Fruit fly (Drosophila melanogaster) whole organism, embryonic: ENCODE data around the gene sqh.

Experiments
- Abd-B ChIP-seq: fragments of 200-800 bp; sonication (Bioruptor generic); optimal IDR thresholded peaks from 2 replicates; lab custom pipeline; 2018; ENCODE audit warnings: missing biosample characterization, mild to moderate bottlenecking, missing genetic modification characterization, moderate library complexity
- Awh ChIP-seq: fragments of 200-800 bp; sonication (Bioruptor generic); IDR thresholded peaks from 2 replicates; pipeline ENCODE4, ENCODE4 v1.3.6; 2022; ENCODE audit warnings: missing biosample characterization, missing genetic modification characterization
- CG1024 ChIP-seq: fragments of 200-800 bp; sonication (Bioruptor generic); IDR thresholded peaks from 2 replicates; pipeline ENCODE4 v1.3.6; 2022; ENCODE audit warnings: missing biosample characterization, missing genetic modification characterization
- CG10543 ChIP-seq: fragments of 200-800 bp; sonication (Bioruptor generic); optimal IDR thresholded peaks from 3 replicates; lab custom pipeline; 2017; ENCODE audit warnings: missing biosample characterization, mild to moderate bottlenecking, missing genetic modification characterization, moderate library complexity
- CG1233 ChIP-seq: fragments of 200-800 bp; sonication (Bioruptor generic); optimal IDR thresholded peaks from 4 replicates; lab custom pipeline; 2018; ENCODE audit warnings: missing biosample characterization, mild to moderate bottlenecking, missing genetic modification characterization
- CG12769 ChIP-seq: fragments of 200-800 bp; sonication (Bioruptor generic); optimal IDR thresholded peaks from 2 replicates; lab custom pipeline; 2019; ENCODE audit warnings: missing biosample characterization, mild to moderate bottlenecking, missing genetic modification characterization, moderate library complexity
- CG1529 ChIP-seq: fragments of 200-800 bp; sonication (Bioruptor generic); optimal IDR thresholded peaks from 3 replicates; lab custom pipeline; 2018; ENCODE audit warnings: missing biosample characterization, missing genetic modification characterization
- CG2678 ChIP-seq: fragments of 200-800 bp; sonication (Bioruptor generic); optimal IDR thresholded peaks from 3 replicates; lab custom pipeline; 2019; ENCODE audit warnings: missing biosample characterization, mild to moderate bottlenecking, missing genetic modification characterization, moderate library complexity
- CG30431 ChIP-seq: fragments of 200-800 bp; sonication (Bioruptor generic); optimal IDR thresholded peaks from 2 replicates; lab custom pipeline; 2017; ENCODE audit warnings: missing biosample characterization, missing genetic modification characterization
- CG32532 ChIP-seq: fragments of 200-800 bp; sonication (Bioruptor generic); IDR thresholded peaks from 2 replicates; pipeline ENCODE4 v1.3.6; 2022; ENCODE audit warnings: missing biosample characterization, missing genetic modification characterization
- CG3407 ChIP-seq: fragments of 200-800 bp; sonication (Bioruptor generic); optimal IDR thresholded peaks from 2 replicates; lab custom pipeline; 2018; ENCODE audit warnings: missing biosample characterization, mild to moderate bottlenecking, missing genetic modification characterization
- CG3847 ChIP-seq: fragments of 200-800 bp; sonication (Bioruptor generic); IDR thresholded peaks from 2 replicates; pipeline ENCODE4 v1.3.6; 2022; ENCODE audit warnings: missing biosample characterization, missing genetic modification characterization
- CG4854 ChIP-seq: fragments of 200-800 bp; sonication (Bioruptor generic); optimal IDR thresholded peaks from 2 replicates; lab custom pipeline; 2016; ENCODE audit warnings: missing biosample characterization, missing genetic modification characterization, inconsistent platforms
- CG5245 ChIP-seq: fragments of 200-800 bp; sonication (Bioruptor generic); optimal IDR thresholded peaks from 3 replicates; lab custom pipeline; 2016; ENCODE audit warnings: missing biosample characterization, missing genetic modification characterization
- CG6175 ChIP-seq: fragments of 200-800 bp; sonication (Bioruptor generic); IDR thresholded peaks from 3 replicates; pipeline ENCODE4 v1.3.6; 2022; ENCODE audit warnings: missing biosample characterization, missing genetic modification characterization
- CG6254 ChIP-seq: fragments of 200-800 bp; sonication (Bioruptor generic); optimal IDR thresholded peaks from 3 replicates; lab custom pipeline; 2017; ENCODE audit warnings: mild to moderate bottlenecking, missing biosample characterization, missing genetic modification reagents, missing genetic modification characterization
- CG6272 ChIP-seq: fragments of 200-800 bp; sonication (Bioruptor generic); IDR thresholded peaks from 2 replicates; pipeline ENCODE4 v1.3.6; 2022; ENCODE audit warnings: missing biosample characterization, missing genetic modification characterization
- CG8290 ChIP-seq, 3 experiments: fragments of 200-800 bp; sonication (Bioruptor generic); optimal IDR thresholded peaks; 2 replicates each; lab custom pipeline; 2016 to 2019; ENCODE audit warnings: missing biosample characterization in 3 of 3, missing genetic modification characterization in 3 of 3, mild to moderate bottlenecking in 2 of 3, moderate library complexity in 1 of 3
- Camta ChIP-seq: fragments of 200-800 bp; sonication (Bioruptor generic); optimal IDR thresholded peaks from 2 replicates; lab custom pipeline; 2016; ENCODE audit warnings: missing biosample characterization, missing genetic modification characterization
- Dp ChIP-seq: fragments of 200-800 bp; sonication (Bioruptor generic); optimal IDR thresholded peaks from 2 replicates; lab custom pipeline; 2018; ENCODE audit warnings: missing biosample characterization, mild to moderate bottlenecking, missing genetic modification characterization, moderate library complexity
- Dref ChIP-seq: fragments of 200-800 bp; sonication (Bioruptor generic); IDR thresholded peaks from 2 replicates; pipeline ENCODE4 v1.3.6; 2022; ENCODE audit warnings: missing biosample characterization, missing genetic modification characterization
- E2f2 ChIP-seq: fragments of 200-800 bp; sonication (Bioruptor generic); IDR thresholded peaks from 2 replicates; pipeline ENCODE4 v1.3.6; 2022; ENCODE audit warnings: missing biosample characterization, missing genetic modification characterization
- Ets97D ChIP-seq: fragments of 200-800 bp; sonication (Bioruptor generic); optimal IDR thresholded peaks from 3 replicates; lab custom pipeline; 2016; ENCODE audit warnings: missing biosample characterization, missing genetic modification characterization
- GATAe ChIP-seq: fragments of 200-800 bp; sonication (Bioruptor generic); conservative IDR thresholded peaks from 2 replicates; pipeline ENCODE4 v1.3.6; 2022; ENCODE audit warnings: missing biosample characterization, missing genetic modification characterization
- HHEX ChIP-seq: fragments of 200-800 bp; sonication (Bioruptor generic); optimal IDR thresholded peaks from 3 replicates; lab custom pipeline; 2017; ENCODE audit warnings: missing biosample characterization, mild to moderate bottlenecking, missing genetic modification characterization, missing genetic modification reagents
- Hey ChIP-seq: fragments of 200-800 bp; sonication (Bioruptor generic); optimal IDR thresholded peaks from 3 replicates; lab custom pipeline; 2018; ENCODE audit warnings: missing biosample characterization, mild to moderate bottlenecking, missing genetic modification characterization
- MTF-1 ChIP-seq: fragments of 200-800 bp; sonication (Bioruptor generic); optimal IDR thresholded peaks from 2 replicates; lab custom pipeline; 2018; ENCODE audit warnings: missing biosample characterization, mild to moderate bottlenecking, missing genetic modification characterization, borderline replicate concordance
- Med ChIP-seq: fragments of 200-800 bp; sonication (Bioruptor generic); peaks from one replicate; lab custom pipeline; 2016; ENCODE audit warnings: missing biosample characterization, missing genetic modification characterization, mild to moderate bottlenecking, inconsistent platforms, moderate library complexity
- Mes4 ChIP-seq: fragments of 200-800 bp; sonication (Bioruptor generic); optimal IDR thresholded peaks from 2 replicates; lab custom pipeline; 2016; ENCODE audit warnings: missing biosample characterization, missing genetic modification characterization
- Sox100B ChIP-seq: fragments of 200-800 bp; sonication (Bioruptor generic); optimal IDR thresholded peaks from 3 replicates; lab custom pipeline; 2018; ENCODE audit warnings: missing biosample characterization, mild to moderate bottlenecking, missing genetic modification characterization
- bab2 ChIP-seq: fragments of 200-800 bp; sonication (Bioruptor generic); optimal IDR thresholded peaks from 2 replicates; lab custom pipeline; 2016; ENCODE audit warnings: missing biosample characterization, missing genetic modification characterization
- croc ChIP-seq: fragments of 200-800 bp; sonication (Bioruptor generic); conservative IDR thresholded peaks from 3 replicates; pipeline ENCODE4 v1.3.6; 2022; ENCODE audit warnings: missing biosample characterization, missing genetic modification characterization
- cwo ChIP-seq: fragments of 200-800 bp; sonication (Bioruptor generic); optimal IDR thresholded peaks from 3 replicates; lab custom pipeline; 2017; ENCODE audit warnings: missing biosample characterization, missing genetic modification characterization, mild to moderate bottlenecking, moderate library complexity, missing genetic modification reagents
- dati ChIP-seq: fragments of 200-800 bp; sonication (Bioruptor generic); IDR thresholded peaks from 2 replicates; pipeline ENCODE4 v1.3.6; 2022; ENCODE audit warnings: missing biosample characterization, missing genetic modification characterization
- exex ChIP-seq: fragments of 200-800 bp; sonication (Bioruptor generic); optimal IDR thresholded peaks from 4 replicates; lab custom pipeline; 2018; ENCODE audit warnings: missing biosample characterization, mild to moderate bottlenecking, missing genetic modification characterization, moderate library complexity
- ftz-f1 ChIP-seq: fragments of 200-800 bp; sonication (Bioruptor generic); optimal IDR thresholded peaks from 2 replicates; lab custom pipeline; 2016; ENCODE audit warnings: missing biosample characterization, missing genetic modification characterization
- grn ChIP-seq: fragments of 200-800 bp; sonication (Bioruptor generic); optimal IDR thresholded peaks from 3 replicates; lab custom pipeline; 2017; ENCODE audit warnings: missing biosample characterization, missing genetic modification characterization
- ham ChIP-seq: fragments of 200-800 bp; sonication (Bioruptor generic); IDR thresholded peaks from 2 replicates; pipeline ENCODE4 v1.3.6; 2022; ENCODE audit warnings: missing biosample characterization, missing genetic modification characterization
- her ChIP-seq: fragments of 200-800 bp; sonication (Bioruptor generic); optimal IDR thresholded peaks from 2 replicates; lab custom pipeline; 2016; ENCODE audit warnings: missing biosample characterization, missing genetic modification characterization
- lab ChIP-seq: fragments of 200-800 bp; sonication (Bioruptor generic); optimal IDR thresholded peaks from 3 replicates; lab custom pipeline; 2017; ENCODE audit warnings: missing biosample characterization, missing genetic modification characterization, mild to moderate bottlenecking, moderate library complexity, missing genetic modification reagents
- lola ChIP-seq, 3 experiments: fragments of >200 bp in 2 of 3; fragments of 200-800 bp in 1 of 3; sonication (Bioruptor generic) in 1 of 3; optimal IDR thresholded peaks; 2 replicates each; lab custom pipeline; 2017 to 2019; ENCODE audit warnings: missing biosample characterization in 3 of 3, missing genetic modification characterization in 3 of 3, mild to moderate bottlenecking in 1 of 3, moderate library complexity in 1 of 3
- mirr ChIP-seq: fragments of 200-800 bp; sonication (Bioruptor generic); optimal IDR thresholded peaks from 3 replicates; lab custom pipeline; 2018; ENCODE audit warnings: missing biosample characterization, mild to moderate bottlenecking, missing genetic modification characterization
- pnt ChIP-seq: fragments of 200-800 bp; sonication (Bioruptor generic); optimal IDR thresholded peaks from 3 replicates; lab custom pipeline; 2016; ENCODE audit warnings: missing biosample characterization, missing genetic modification characterization
- sc ChIP-seq, 3 experiments: fragments of >200 bp in 2 of 3; fragments of 200-800 bp in 1 of 3; sonication (Bioruptor generic) in 1 of 3; optimal IDR thresholded peaks; 2 replicates in 2 of 3; 3 replicates in 1 of 3; lab custom pipeline; 2017; ENCODE audit warnings: mild to moderate bottlenecking in 1 of 3, missing biosample characterization in 1 of 3, missing genetic modification characterization in 1 of 3, missing genetic modification reagents in 1 of 3
- schlank ChIP-seq: fragments of 200-800 bp; sonication (Bioruptor generic); optimal IDR thresholded peaks from 2 replicates; lab custom pipeline; 2018; ENCODE audit warnings: missing biosample characterization, mild to moderate bottlenecking, missing genetic modification characterization
- scrt ChIP-seq: fragments of 200-800 bp; sonication (Bioruptor generic); optimal IDR thresholded peaks from 2 replicates; lab custom pipeline; 2018; ENCODE audit warnings: missing biosample characterization, mild to moderate bottlenecking, missing genetic modification characterization, moderate library complexity
- sug ChIP-seq: fragments of 200-800 bp; optimal IDR thresholded peaks from 2 replicates; lab custom pipeline; 2019; ENCODE audit warnings: missing biosample characterization, mild to moderate bottlenecking, missing genetic modification characterization, moderate library complexity

Gene sqh

dm6 chrX:6265456-6265877, 40.5 kb upstream of the sqh start (continued):
- TF ChIP-seq CG1233 (GFP tag; lab: Kevin White, UChicago) (peak; percentile 91), MTF-1 (GFP tag; lab: Kevin White, UChicago) (peak; percentile 85), CG6254 (peak; percentile 89), ham (peak; percentile 50; the same call in 1 of the 2 replicates), Abd-B (GFP tag; lab: Kevin White, UChicago) (peak; percentile 95), CG2678 (peak; percentile 97)

- TF ChIP-seq CG8290 (GFP tag; optimal IDR thresholded peaks at IDR 0.05; lab: Kevin White, UChicago): no peak
- TF ChIP-seq CG8290 (tag; optimal IDR thresholded peaks at IDR 0.05; lab: Kevin White, UChicago): peak in 1 of 2 experiments; percentile 46
- 0 out of 2 replicates have a peak, but pooled peaks have one; percentile 7 for TF ChIP-seq Dref
- no peak for TF ChIP-seq CG1024 (GFP tag; lab: Robert Waterston, UW)
- no peak for TF ChIP-seq E2f2 (GFP tag; lab: Robert Waterston, UW)
- TF ChIP-seq scrt: peak; percentile 21
- TF ChIP-seq Camta (GFP tag; lab: Kevin White, UChicago): no peak
- TF ChIP-seq Mes4: no peak
- peak; percentile 30 for TF ChIP-seq Med (GFP tag; lab: Kevin White, UChicago)
- peak; percentile 54 for TF ChIP-seq cwo (GFP tag; lab: Kevin White, UChicago)
- no peak for TF ChIP-seq CG6272 (GFP tag; lab: Robert Waterston, UW)
- peak; percentile 19 for TF ChIP-seq CG10543 (GFP tag; lab: Kevin White, UChicago)
- TF ChIP-seq ftz-f1 (GFP tag; lab: Kevin White, UChicago): peak; percentile 45
- peak; percentile 27 for TF ChIP-seq lab (GFP tag; lab: Kevin White, UChicago)
- TF ChIP-seq GATAe (GFP tag; lab: Robert Waterston, UW): peak; percentile 52; the same call in 1 of the 2 replicates
- no peak for TF ChIP-seq croc
- 0 out of 2 replicates have a peak, but pooled peaks have one; percentile 5 for TF ChIP-seq CG3847
- peak; percentile 62 for TF ChIP-seq sug (tag; lab: Kevin White, UChicago)
- peak; percentile 70 for TF ChIP-seq exex (tag; lab: Kevin White, UChicago)
- TF ChIP-seq Hey: peak; percentile 16
- TF ChIP-seq grn (GFP tag; lab: Kevin White, UChicago): peak; percentile 87
- TF ChIP-seq CG12769 (tag; lab: Kevin White, UChicago): peak; percentile 72
- no peak for TF ChIP-seq pnt (GFP tag; lab: Kevin White, UChicago)
- TF ChIP-seq schlank (tag; lab: Kevin White, UChicago): peak; percentile 46
- peak; percentile 81 for TF ChIP-seq mirr (GFP tag; lab: Kevin White, UChicago)
- TF ChIP-seq CG32532: no peak
- TF ChIP-seq dati (GFP tag; lab: Robert Waterston, UW): no peak
- no peak for TF ChIP-seq bab2 (GFP tag; lab: Kevin White, UChicago)
- TF ChIP-seq Ets97D (GFP tag; lab: Kevin White, UChicago): no peak
- 0 out of 3 replicates have a peak, but pooled peaks have one; percentile 22 for TF ChIP-seq CG6175 (GFP tag; lab: Robert Waterston, UW)
- no peak for TF ChIP-seq lola (GFP tag; optimal IDR thresholded peaks at IDR 0.05; lab: Kevin White, UChicago)
- TF ChIP-seq, all 482 proteins: peak for 18
These were observed 39.5 kb upstream of the sqh start for dm6 chrX:6264456-6264855.

- TF ChIP-seq CG3407 (GFP tag; lab: Kevin White, UChicago) (peak; percentile 15), Sox100B (peak; percentile 87), CG1529 (GFP tag; lab: Kevin White, UChicago) (peak; percentile 24), her (GFP tag; lab: Kevin White, UChicago) (no peak), Dp (GFP tag; lab: Kevin White, UChicago) (no peak), CG5245 (GFP tag; lab: Kevin White, UChicago) (peak; percentile 38), Awh (GFP tag; lab: Robert Waterston, UW) (0 out of 2 replicates have a peak, but pooled peaks have one; percentile 9), CG4854 (GFP tag; lab: Kevin White, UChicago) (peak; percentile 61), Dref (no peak), HHEX (GFP tag; lab: Kevin White, UChicago) (peak; percentile 82), CG30431 (GFP tag; lab: Kevin White, UChicago) (peak; percentile 32), bab2 (GFP tag; lab: Kevin White, UChicago) (peak; percentile 55), sc (optimal IDR thresholded peaks at IDR 0.05; lab: Kevin White, UChicago) (no peak), sc (GFP tag; optimal IDR thresholded peaks at IDR 0.05; lab: Kevin White, UChicago) (peak; percentile 41)
These were observed 38.7 kb upstream of the sqh start for dm6 chrX:6263614-6264130.
